Fruit fly (Drosophila melanogaster): ENCODE measurements around the gene lobo.

The lobo gene

DNA sequence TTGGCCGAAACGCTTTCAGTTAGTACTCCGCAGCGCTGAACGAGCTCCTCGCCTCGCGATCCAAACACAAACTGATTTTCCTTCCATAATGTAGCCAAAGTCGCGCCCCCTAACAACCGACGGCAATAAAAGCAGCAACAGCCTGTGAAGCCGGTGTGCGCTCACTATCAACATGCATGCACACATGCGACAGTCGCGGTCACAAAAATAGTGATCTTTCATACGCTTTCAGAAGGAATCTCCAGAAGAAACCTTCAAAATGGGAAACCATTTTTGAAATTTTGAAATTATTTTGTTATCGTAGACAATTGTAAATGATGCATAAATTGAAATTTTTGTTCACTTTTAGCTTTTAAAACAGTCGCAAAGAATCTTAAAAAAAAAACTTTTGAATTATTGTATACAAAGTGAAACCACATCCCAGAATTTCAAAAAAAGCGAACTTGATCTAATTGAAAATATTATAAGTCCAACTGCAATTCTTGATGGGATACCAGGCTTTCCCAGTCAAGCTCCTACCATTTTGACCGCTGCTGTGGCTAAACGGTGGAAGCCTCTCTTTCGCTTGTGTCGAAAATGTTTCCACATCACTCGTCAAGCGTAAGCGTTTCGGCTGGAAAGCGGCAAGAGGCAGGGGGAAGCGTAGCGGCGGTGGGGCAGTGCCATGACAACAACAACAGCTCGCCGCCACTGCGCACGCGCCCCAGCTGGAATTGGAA lies 38.9 kb upstream of the lobo start, which contains the start of gene Cad96Cb:
Gene Cad96Cb, minus strand, starts transcription at position 51 of the 719 bp plus-strand sequence.
- peak; percentile 93 for TF ChIP-seq Pif1A (GFP tag; optimal IDR thresholded peaks at IDR 0.05)
- TF ChIP-seq fd96Ca (GFP tag; IDR thresholded peaks at IDR 0.05) = peak; percentile 56
- peak; percentile 92 for TF ChIP-seq CG9948 (tag; optimal IDR thresholded peaks at IDR 0.05)
- TF ChIP-seq CG15710 (tag; optimal IDR thresholded peaks at IDR 0.05) = peak; percentile 91
- TF ChIP-seq CG13204 (GFP tag; optimal IDR thresholded peaks at IDR 0.05) = peak; percentile 67
- peak; percentile 71; the same call in 1 of the 2 replicates for TF ChIP-seq CG32121 (GFP tag; IDR thresholded peaks at IDR 0.05)
- peak; percentile 64 for TF ChIP-seq Ets98B (GFP tag; IDR thresholded peaks at IDR 0.05)
- peak; percentile 54 for TF ChIP-seq rn (GFP tag; IDR thresholded peaks at IDR 0.05)
- TF ChIP-seq CG12605 (GFP tag; IDR thresholded peaks at IDR 0.05) = peak; percentile 49
- TF ChIP-seq CG34367 (tag; optimal IDR thresholded peaks at IDR 0.05) = peak; percentile 82
- peak; percentile 94 for TF ChIP-seq CG8301 (tag; optimal IDR thresholded peaks at IDR 0.05)
- peak; percentile 92 for TF ChIP-seq Snoo (tag; optimal IDR thresholded peaks at IDR 0.05)
- TF ChIP-seq EcR (GFP tag; optimal IDR thresholded peaks at IDR 0.05) = no peak
- peak; percentile 90 for TF ChIP-seq Pif1B (GFP tag; optimal IDR thresholded peaks at IDR 0.05)
- peak; percentile 97 for TF ChIP-seq CG14655 (GFP tag; optimal IDR thresholded peaks at IDR 0.05)
- peak; percentile 92 for TF ChIP-seq CG8159 (tag; optimal IDR thresholded peaks at IDR 0.05)
- TF ChIP-seq D1 (tag; optimal IDR thresholded peaks at IDR 0.05) = peak; percentile 73
- peak; percentile 68 for TF ChIP-seq gl (tag; optimal IDR thresholded peaks at IDR 0.05)
- peak; percentile 84 for TF ChIP-seq CG17806 (tag; optimal IDR thresholded peaks at IDR 0.05)
- peak; percentile 76; the same call in 2 of the 3 replicates for TF ChIP-seq CG4496 (GFP tag; IDR thresholded peaks at IDR 0.05)
- 0 out of 2 replicates have a peak, but pooled peaks have one; percentile 7 for TF ChIP-seq CG10348 (GFP tag; IDR thresholded peaks at IDR 0.05)

dm6 chr3R:25225483-25225882 lies 31.9 kb upstream of the lobo start:
- TF ChIP-seq CG13204 (GFP tag; optimal IDR thresholded peaks at IDR 0.05) = no peak

dm6 chr3R:25221203-25221807 lies 27.7 kb upstream of the lobo start, which contains the start of gene Alg9:
Alg9 (plus strand) TSS chr3R:25221589.
- TF ChIP-seq Pif1B (GFP tag; optimal IDR thresholded peaks at IDR 0.05) (no peak), CG14655 (GFP tag; optimal IDR thresholded peaks at IDR 0.05) (no peak), rn (GFP tag; IDR thresholded peaks at IDR 0.05) (no peak)

dm6 chr3R:25219018-25219417 lies 25.4 kb upstream of the lobo start, which contains the start of gene CG31103:
CG31103 (plus strand) TSS chr3R:25219318.
- no peak for TF ChIP-seq fd96Ca (GFP tag; IDR thresholded peaks at IDR 0.05)
- TF ChIP-seq CG15710 (tag; optimal IDR thresholded peaks at IDR 0.05) = no peak
- no peak for TF ChIP-seq EcR (GFP tag; optimal IDR thresholded peaks at IDR 0.05)
- TF ChIP-seq CG14655 (GFP tag; optimal IDR thresholded peaks at IDR 0.05) = no peak
- no peak for TF ChIP-seq rn (GFP tag; IDR thresholded peaks at IDR 0.05)

DNA sequence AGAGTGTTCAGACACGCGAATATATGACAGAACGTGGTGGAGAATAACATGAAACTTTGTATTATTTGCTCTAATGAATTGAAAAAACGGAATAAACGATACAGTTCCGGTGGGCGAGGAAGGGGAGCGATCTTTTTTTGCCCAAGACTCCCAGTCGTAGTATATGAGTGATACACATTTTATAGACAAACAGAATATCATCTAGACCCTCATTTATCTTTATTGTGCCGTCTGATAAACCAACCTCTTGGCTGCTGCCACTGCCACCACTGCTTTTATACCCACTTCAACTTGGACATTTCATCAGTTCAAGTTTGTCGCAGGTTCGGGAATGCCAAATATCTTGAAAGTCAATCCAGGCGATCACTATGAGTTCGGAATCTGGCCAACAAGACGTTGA lies 22.4 kb upstream of the lobo start, which contains the start of gene CG31106:
Gene CG31106, plus strand, starts transcription at position 301 of the 400 bp plus-strand sequence.
- no peak for TF ChIP-seq CG10348 (GFP tag; IDR thresholded peaks at IDR 0.05)
- no peak for TF ChIP-seq Ets98B (GFP tag; IDR thresholded peaks at IDR 0.05)
- no peak for TF ChIP-seq CG34367 (tag; optimal IDR thresholded peaks at IDR 0.05)

- TF ChIP-seq CG12605 (GFP tag; IDR thresholded peaks at IDR 0.05) (no peak), CG8301 (tag; optimal IDR thresholded peaks at IDR 0.05) (no peak), CG4496 (GFP tag; IDR thresholded peaks at IDR 0.05) (peak; percentile 64; the same call in 2 of the 3 replicates), Ets98B (GFP tag; IDR thresholded peaks at IDR 0.05) (peak; percentile 44), CG17806 (tag; optimal IDR thresholded peaks at IDR 0.05) (peak; percentile 16), D1 (tag; optimal IDR thresholded peaks at IDR 0.05) (peak; percentile 51), Pif1A (GFP tag; optimal IDR thresholded peaks at IDR 0.05) (no peak), EcR (GFP tag; optimal IDR thresholded peaks at IDR 0.05) (no peak), CG13204 (GFP tag; optimal IDR thresholded peaks at IDR 0.05) (no peak), CG9948 (tag; optimal IDR thresholded peaks at IDR 0.05) (no peak), gl (tag; optimal IDR thresholded peaks at IDR 0.05) (no peak), CG14655 (GFP tag; optimal IDR thresholded peaks at IDR 0.05) (no peak), rn (GFP tag; IDR thresholded peaks at IDR 0.05) (no peak), CG34367 (tag; optimal IDR thresholded peaks at IDR 0.05) (no peak)
These were observed 21.5 kb upstream of the lobo start, which contains the start of gene Saysd1 for dm6 chr3R:25215123-25215522. Saysd1 (minus strand) TSS chr3R:25215188.

- no peak for TF ChIP-seq CG9948 (tag; optimal IDR thresholded peaks at IDR 0.05)
- TF ChIP-seq CG32121 (GFP tag; IDR thresholded peaks at IDR 0.05) = no peak
- no peak for TF ChIP-seq CG15710 (tag; optimal IDR thresholded peaks at IDR 0.05)
- no peak for TF ChIP-seq CG8159 (tag; optimal IDR thresholded peaks at IDR 0.05)
- no peak for TF ChIP-seq fd96Ca (GFP tag; IDR thresholded peaks at IDR 0.05)
- no peak for TF ChIP-seq CG4496 (GFP tag; IDR thresholded peaks at IDR 0.05)
- TF ChIP-seq rn (GFP tag; IDR thresholded peaks at IDR 0.05) = no peak
- TF ChIP-seq Ets98B (GFP tag; IDR thresholded peaks at IDR 0.05) = no peak
- TF ChIP-seq Pif1B (GFP tag; optimal IDR thresholded peaks at IDR 0.05) = no peak
- no peak for TF ChIP-seq CG34367 (tag; optimal IDR thresholded peaks at IDR 0.05)
- TF ChIP-seq CG12605 (GFP tag; IDR thresholded peaks at IDR 0.05) = no peak
- TF ChIP-seq CG10348 (GFP tag; IDR thresholded peaks at IDR 0.05) = no peak
- TF ChIP-seq gl (tag; optimal IDR thresholded peaks at IDR 0.05) = no peak
- TF ChIP-seq D1 (tag; optimal IDR thresholded peaks at IDR 0.05) = no peak
- TF ChIP-seq CG17806 (tag; optimal IDR thresholded peaks at IDR 0.05) = no peak
- no peak for TF ChIP-seq EcR (GFP tag; optimal IDR thresholded peaks at IDR 0.05)
- no peak for TF ChIP-seq Pif1A (GFP tag; optimal IDR thresholded peaks at IDR 0.05)
These were observed 15.6 kb upstream of the lobo start for dm6 chr3R:25209207-25209606.
